Fruit fly (Drosophila melanogaster) whole organism, prepupa: Measurements from ENCODE around the gene CG33090.

Source experiments
- CG10631 ChIP-seq: fragments of 200-800 bp; sonication (Bioruptor generic); optimal IDR thresholded peaks from 2 replicates; lab custom pipeline; 2016; ENCODE audit warnings: missing biosample characterization, missing genetic modification characterization
- CG11294 ChIP-seq: fragments of 200-800 bp; sonication (Bioruptor generic); IDR thresholded peaks from 2 replicates; pipeline ENCODE4 v1.3.6; 2022; ENCODE audit warnings: missing biosample characterization, missing genetic modification characterization
- CG1621 ChIP-seq: fragments of 200-800 bp; sonication (Bioruptor generic); optimal IDR thresholded peaks from 3 replicates; lab custom pipeline; 2018; ENCODE audit warnings: missing biosample characterization, mild to moderate bottlenecking, missing genetic modification characterization
- CG16779 ChIP-seq: fragments of 200-800 bp; sonication (Bioruptor generic); optimal IDR thresholded peaks from 3 replicates; lab custom pipeline; 2017; ENCODE audit warnings: missing biosample characterization, mild to moderate bottlenecking, missing genetic modification characterization
- CG6163 ChIP-seq: fragments of 200-800 bp; sonication (Bioruptor generic); IDR thresholded peaks from 3 replicates; pipeline ENCODE4 v1.3.6; 2022; ENCODE audit warnings: missing biosample characterization, missing genetic modification characterization
- CG6808 ChIP-seq: fragments of 200-800 bp; sonication (Bioruptor generic); optimal IDR thresholded peaks from 3 replicates; lab custom pipeline; 2017; ENCODE audit warnings: missing biosample characterization, missing genetic modification characterization, mild to moderate bottlenecking, moderate library complexity, missing genetic modification reagents
- CG6854 ChIP-seq: fragments of 200-800 bp; sonication (Bioruptor generic); optimal IDR thresholded peaks from 2 replicates; lab custom pipeline; 2017; ENCODE audit warnings: missing biosample characterization, mild to moderate bottlenecking, missing genetic modification characterization
- CG7368 ChIP-seq: fragments of 200-800 bp; sonication (Bioruptor generic); optimal IDR thresholded peaks from 3 replicates; lab custom pipeline; 2016; ENCODE audit warnings: missing biosample characterization, missing genetic modification characterization
- CG8119 ChIP-seq: fragments of 200-800 bp; sonication (Bioruptor generic); IDR thresholded peaks from 3 replicates; pipeline ENCODE4 v1.3.6; 2022; ENCODE audit warnings: missing biosample characterization, missing genetic modification characterization
- CG9139 ChIP-seq: fragments of 200-800 bp; sonication (Bioruptor generic); optimal IDR thresholded peaks from 3 replicates; lab custom pipeline; 2017; ENCODE audit warnings: missing biosample characterization, mild to moderate bottlenecking, missing genetic modification characterization
- Eip93F ChIP-seq: fragments of 200-800 bp; sonication (Bioruptor generic); optimal IDR thresholded peaks from 2 replicates; lab custom pipeline; 2016; ENCODE audit warnings: missing biosample characterization, mild to moderate bottlenecking, missing genetic modification characterization
- Gug ChIP-seq: fragments of 200-800 bp; sonication (Bioruptor generic); IDR thresholded peaks from 2 replicates; pipeline ENCODE4 v1.3.6; 2022; ENCODE audit warnings: missing biosample characterization, missing genetic modification characterization
- Hr38 ChIP-seq: sonication (Bioruptor generic); optimal IDR thresholded peaks from 2 replicates; lab custom pipeline; 2016; ENCODE audit warnings: missing biosample characterization, missing genetic modification characterization
- Lpt ChIP-seq: fragments of 200-800 bp; sonication (Bioruptor generic); optimal IDR thresholded peaks from 3 replicates; lab custom pipeline; 2016; ENCODE audit warnings: missing biosample characterization, missing genetic modification characterization
- OdsH ChIP-seq: fragments of 200-800 bp; sonication (Bioruptor generic); optimal IDR thresholded peaks from 3 replicates; lab custom pipeline; 2016; ENCODE audit warnings: missing biosample characterization, missing genetic modification characterization
- Smox ChIP-seq: fragments of 200-800 bp; sonication (Bioruptor generic); optimal IDR thresholded peaks from 3 replicates; lab custom pipeline; 2016; ENCODE audit warnings: missing biosample characterization, missing genetic modification characterization
- Sox102F ChIP-seq: fragments of 200-800 bp; sonication (Bioruptor generic); optimal IDR thresholded peaks from 2 replicates; lab custom pipeline; 2016; ENCODE audit warnings: missing biosample characterization, mild to moderate bottlenecking, missing genetic modification characterization
- Sox15 ChIP-seq: fragments of 200-800 bp; sonication (Bioruptor generic); optimal IDR thresholded peaks from 3 replicates; lab custom pipeline; 2016; ENCODE audit warnings: missing biosample characterization, missing genetic modification characterization
- achi ChIP-seq: fragments of 200-800 bp; sonication (Bioruptor generic); optimal IDR thresholded peaks from 3 replicates; lab custom pipeline; 2016; ENCODE audit warnings: missing biosample characterization, missing genetic modification characterization
- acj6 ChIP-seq: fragments of 200-800 bp; sonication (Bioruptor generic); optimal IDR thresholded peaks from 3 replicates; lab custom pipeline; 2016; ENCODE audit warnings: missing biosample characterization, missing genetic modification characterization
- cyc ChIP-seq: fragments of 200-800 bp; sonication (Bioruptor generic); optimal IDR thresholded peaks from 3 replicates; lab custom pipeline; 2016; ENCODE audit warnings: missing biosample characterization, missing genetic modification characterization
- dac ChIP-seq: fragments of 200-800 bp; sonication (Bioruptor generic); optimal IDR thresholded peaks from 2 replicates; lab custom pipeline; 2017; ENCODE audit warnings: missing biosample characterization, mild to moderate bottlenecking, missing genetic modification characterization
- dsx ChIP-seq: fragments of 200-800 bp; optimal IDR thresholded peaks from 3 replicates; lab custom pipeline; 2019; ENCODE audit warnings: missing biosample characterization, mild to moderate bottlenecking, missing genetic modification characterization, moderate library complexity; ENCODE audit not compliant: poor library complexity, severe bottlenecking
- eg ChIP-seq: fragments of 200-800 bp; sonication (Bioruptor generic); IDR thresholded peaks from 3 replicates; pipeline ENCODE4 v1.3.6; 2022; ENCODE audit warnings: missing biosample characterization, missing genetic modification characterization
- fd59A ChIP-seq: fragments of 200-800 bp; sonication (Bioruptor generic); optimal IDR thresholded peaks from 2 replicates; lab custom pipeline; 2017; ENCODE audit warnings: missing biosample characterization, mild to moderate bottlenecking, missing genetic modification characterization, missing genetic modification reagents
- net ChIP-seq: fragments of 200-800 bp; sonication (Bioruptor generic); optimal IDR thresholded peaks from 3 replicates; lab custom pipeline; 2016; ENCODE audit warnings: missing biosample characterization, missing genetic modification characterization
- salr ChIP-seq, 2 experiments: fragments of 200-800 bp; sonication (Bioruptor generic); optimal IDR thresholded peaks; 3 replicates each; lab custom pipeline; 2016 to 2018; ENCODE audit warnings: missing biosample characterization in 2 of 2, missing genetic modification characterization in 2 of 2, mild to moderate bottlenecking in 1 of 2
- ss ChIP-seq, 2 experiments: fragments of 200-800 bp; sonication (Bioruptor generic); optimal IDR thresholded peaks; 2 replicates in 1 of 2; 3 replicates in 1 of 2; lab custom pipeline; 2017 to 2018; ENCODE audit warnings: mild to moderate bottlenecking in 2 of 2, missing biosample characterization in 2 of 2, missing genetic modification characterization in 2 of 2, moderate library complexity in 1 of 2
- svp ChIP-seq: fragments of 200-800 bp; sonication (Bioruptor generic); peaks from one replicate; lab custom pipeline; 2016; ENCODE audit warnings: missing biosample characterization, missing genetic modification characterization
- vri ChIP-seq: fragments of 200-800 bp; sonication (Bioruptor generic); optimal IDR thresholded peaks from 3 replicates; lab custom pipeline; 2016; ENCODE audit warnings: missing biosample characterization, mild to moderate bottlenecking, missing genetic modification characterization

The CG33090 gene

DNA sequence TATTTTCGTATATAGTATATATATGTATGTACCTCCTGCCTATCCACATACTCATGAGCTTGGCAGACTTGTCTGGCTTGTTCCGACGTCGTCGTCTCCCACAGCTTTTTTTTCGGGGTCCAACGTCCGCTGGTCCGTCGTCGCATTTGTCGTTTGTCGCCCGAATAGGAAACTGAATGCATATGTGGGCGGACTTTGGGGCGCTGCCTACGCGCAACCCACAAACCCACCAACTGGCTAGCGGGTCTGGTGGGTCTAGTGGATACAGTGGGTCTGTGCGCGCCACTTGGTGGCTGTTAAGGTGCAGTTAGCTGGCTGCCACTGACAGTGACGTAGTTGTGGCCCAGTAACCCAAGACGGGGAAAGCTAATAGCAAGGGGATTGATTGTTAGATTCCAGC, 15.0 kb upstream of the CG33090 start:
- TF ChIP-seq Hr38 (GFP tag; lab: Kevin White, UChicago) (no peak), CG1621 (tag; lab: Kevin White, UChicago) (no peak), CG9139 (GFP tag; lab: Kevin White, UChicago) (no peak), Lpt (GFP tag; lab: Kevin White, UChicago) (no peak), net (GFP tag; lab: Kevin White, UChicago) (no peak), fd59A (GFP tag; lab: Kevin White, UChicago) (no peak), CG16779 (no peak), cyc (GFP tag; lab: Kevin White, UChicago) (no peak), vri (GFP tag; lab: Kevin White, UChicago) (no peak), Sox15 (GFP tag; lab: Kevin White, UChicago) (no peak), CG6854 (GFP tag; lab: Kevin White, UChicago) (no peak), CG10631 (GFP tag; lab: Kevin White, UChicago) (no peak), Gug (GFP tag; lab: Robert Waterston, UW) (no peak)
- TF ChIP-seq, all 60 proteins: peak for 0

DNA sequence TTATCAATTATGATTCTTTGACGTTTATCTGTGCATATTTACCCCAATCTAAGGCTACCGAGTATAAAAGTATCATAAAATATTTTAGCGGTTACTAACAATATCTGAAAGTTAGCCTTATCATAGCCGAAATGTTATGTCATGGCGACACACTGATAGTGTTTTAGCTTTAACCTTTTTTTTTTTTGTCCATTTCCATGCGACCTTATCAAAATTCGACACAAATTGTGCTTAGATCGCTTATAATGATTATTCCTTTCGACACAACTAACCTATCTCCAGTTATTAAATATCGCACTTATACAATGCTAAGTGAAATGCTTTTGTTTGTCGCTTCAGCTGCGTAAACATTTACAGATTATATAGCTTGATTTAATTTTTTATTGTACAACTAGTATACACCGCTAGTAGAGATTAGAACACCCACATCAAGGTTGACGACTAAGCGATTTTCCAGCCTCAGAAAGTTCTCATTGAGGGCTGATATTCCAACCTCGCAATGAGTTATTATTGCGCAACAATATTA, 2.4 kb downstream of the CG33090 start:
- TF ChIP-seq OdsH (no peak), salr (GFP tag; optimal IDR thresholded peaks at IDR 0.05; lab: Kevin White, UChicago) (no peak), CG6854 (GFP tag; lab: Kevin White, UChicago) (no peak), CG11294 (GFP tag; lab: Robert Waterston, UW) (no peak), Eip93F (GFP tag; lab: Kevin White, UChicago) (no peak), CG1621 (tag; lab: Kevin White, UChicago) (no peak), dsx (GFP tag; lab: Kevin White, UChicago) (no peak), dac (GFP tag; lab: Kevin White, UChicago) (no peak), achi (GFP tag; lab: Kevin White, UChicago) (no peak), fd59A (GFP tag; lab: Kevin White, UChicago) (no peak), CG6163 (GFP tag; lab: Robert Waterston, UW) (no peak), CG8119 (GFP tag; lab: Robert Waterston, UW) (no peak), ss (GFP tag; optimal IDR thresholded peaks at IDR 0.05; lab: Kevin White, UChicago) (no peak), CG10631 (GFP tag; lab: Kevin White, UChicago) (no peak)

DNA sequence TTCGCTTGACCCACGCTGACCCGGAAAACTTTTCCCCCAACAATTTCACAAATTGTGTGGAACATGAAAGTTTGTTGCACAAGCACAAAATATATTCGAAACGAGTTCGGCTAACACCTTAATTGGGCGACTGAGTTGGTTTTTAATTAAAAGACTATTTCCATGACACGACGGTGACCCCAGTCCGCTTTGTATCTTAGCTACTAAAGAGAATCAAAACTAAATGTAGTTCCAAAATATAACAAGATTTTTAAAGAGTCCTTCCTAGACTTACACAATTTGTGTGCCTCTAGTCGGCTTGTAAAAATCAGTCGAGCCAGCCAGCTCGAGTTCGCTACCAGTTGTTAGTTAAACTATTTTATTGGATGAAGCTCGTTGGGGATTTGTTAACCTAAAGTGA, 4.0 kb downstream of the CG33090 start, which contains the start of gene CG15286:
Gene CG15286 (plus strand): TSS at position 301 of the 400 bp plus-strand sequence.
- TF ChIP-seq CG9139 (GFP tag; lab: Kevin White, UChicago): no peak
- no peak for TF ChIP-seq eg (GFP tag; lab: Robert Waterston, UW)
- TF ChIP-seq CG10631 (GFP tag; lab: Kevin White, UChicago): no peak
- TF ChIP-seq CG6163 (GFP tag; lab: Robert Waterston, UW): no peak

DNA sequence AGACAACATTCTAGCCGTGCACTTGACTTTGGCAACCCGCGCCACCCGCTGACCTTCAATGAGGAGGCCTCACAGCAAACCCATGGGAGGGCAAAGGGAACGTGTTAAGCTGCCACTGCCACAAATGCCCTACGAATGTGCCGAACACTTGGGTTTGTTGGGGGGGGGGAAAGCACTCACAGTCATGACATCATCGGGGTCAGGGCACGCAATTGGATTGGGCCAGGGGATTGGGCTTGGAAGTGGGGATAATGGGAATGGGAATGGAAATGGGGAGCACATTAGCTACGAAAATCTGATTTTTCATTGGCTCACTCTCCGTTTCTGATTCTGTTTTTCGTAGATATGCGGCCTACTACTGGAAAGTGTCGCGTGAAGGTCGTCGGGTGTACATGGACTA, 7.0 kb downstream of the CG33090 start:
- TF ChIP-seq Sox102F (GFP tag; lab: Kevin White, UChicago): no peak
- TF ChIP-seq acj6 (GFP tag; lab: Kevin White, UChicago): no peak
- TF ChIP-seq svp (GFP tag; lab: Kevin White, UChicago): no peak
- no peak for TF ChIP-seq ss (GFP tag; optimal IDR thresholded peaks at IDR 0.05; lab: Kevin White, UChicago)
- no peak for TF ChIP-seq CG7368 (GFP tag; lab: Kevin White, UChicago)
- TF ChIP-seq vri (GFP tag; lab: Kevin White, UChicago): no peak
- TF ChIP-seq cyc (GFP tag; lab: Kevin White, UChicago): no peak
- no peak for TF ChIP-seq CG6808 (GFP tag; lab: Kevin White, UChicago)

DNA sequence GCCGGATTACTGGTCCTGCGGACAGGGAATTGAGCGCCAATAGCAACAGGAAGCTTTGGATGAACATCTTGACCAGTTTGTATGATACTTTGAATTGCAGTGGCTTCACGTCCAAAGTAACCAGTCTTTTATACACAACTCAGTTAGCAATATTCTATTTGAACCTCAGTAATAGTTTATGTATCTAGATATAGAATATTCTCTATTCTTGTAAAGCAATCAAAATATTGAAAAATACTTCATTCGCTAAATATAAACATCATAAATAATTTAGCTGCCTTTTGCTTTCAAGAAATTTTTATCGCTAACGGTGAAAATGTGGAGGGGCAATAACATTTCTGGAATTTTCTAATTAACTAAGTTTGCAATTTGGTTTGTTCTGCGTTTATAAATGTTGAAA, 12.6 kb downstream of the CG33090 start, which contains the start of gene Send2:
Gene Send2 (minus strand): TSS at position 101 of the 400 bp plus-strand sequence.
- TF ChIP-seq ss (GFP tag; optimal IDR thresholded peaks at IDR 0.05; lab: Kevin White, UChicago): no peak
- no peak for TF ChIP-seq achi (GFP tag; lab: Kevin White, UChicago)
- TF ChIP-seq Smox (GFP tag; lab: Kevin White, UChicago): no peak
